Worm (Caenorhabditis elegans) whole organism, early embryonic: ENCODE data around the gene F46H5.3.

ENCODE experiments used
- B0310.2 ChIP-seq: sonication (generic microtip); optimal IDR thresholded peaks from 2 replicates; lab custom pipeline; 2016; ENCODE audit warnings: mild to moderate bottlenecking, missing genetic modification characterization, missing compliant biosample characterization
- F13C5.2 ChIP-seq: sonication (generic microtip); optimal IDR thresholded peaks from 2 replicates; lab custom pipeline; 2017; ENCODE audit warnings: mild to moderate bottlenecking, missing genetic modification characterization, inconsistent platforms, missing compliant biosample characterization
- aly-1 ChIP-seq: sonication (generic microtip); optimal IDR thresholded peaks from 2 replicates; lab custom pipeline; 2016; ENCODE audit warnings: missing genetic modification characterization, missing compliant biosample characterization
- ama-1 ChIP-seq: fragments of 150-350 bp; optimal IDR thresholded peaks from 2 replicates; lab custom pipeline; 2014
- ceh-13 ChIP-seq: fragments of 200-800 bp; sonication (Bioruptor generic); optimal IDR thresholded peaks from 2 replicates; lab custom pipeline; 2018; ENCODE audit warnings: mild to moderate bottlenecking, missing genetic modification characterization, missing compliant biosample characterization
- ceh-36 ChIP-seq: sonication (generic microtip); optimal IDR thresholded peaks from 2 replicates; lab custom pipeline; 2016; ENCODE audit warnings: missing genetic modification characterization, inconsistent platforms, missing compliant biosample characterization
- ets-7 ChIP-seq: sonication (generic microtip); optimal IDR thresholded peaks from 2 replicates; lab custom pipeline; 2016; ENCODE audit warnings: missing genotype, missing genetic modification characterization, missing compliant biosample characterization
- flt-1 ChIP-seq: fragments of 200-800 bp; sonication (Bioruptor generic); IDR thresholded peaks from 2 replicates; pipeline ENCODE4 v1.3.6; 2022; ENCODE audit warnings: missing genetic modification characterization, missing compliant biosample characterization
- hmbx-1 ChIP-seq: sonication (generic microtip); optimal IDR thresholded peaks from 2 replicates; lab custom pipeline; 2016; ENCODE audit warnings: mild to moderate bottlenecking, missing genetic modification characterization, missing compliant biosample characterization
- hmg-4 ChIP-seq: fragments of 200-800 bp; sonication (Bioruptor generic); optimal IDR thresholded peaks from 2 replicates; lab custom pipeline; 2018; ENCODE audit warnings: mild to moderate bottlenecking, missing genetic modification characterization, missing compliant biosample characterization
- hnd-1 ChIP-seq: sonication (generic microtip); optimal IDR thresholded peaks from 2 replicates; lab custom pipeline; 2016; ENCODE audit warnings: missing genetic modification characterization, missing compliant biosample characterization
- pes-1 ChIP-seq: fragments of 200-800 bp; sonication (Bioruptor generic); IDR thresholded peaks from 2 replicates; pipeline ENCODE4 v1.3.6; 2022; ENCODE audit warnings: missing genetic modification reagents, missing genetic modification characterization, missing compliant biosample characterization
- scrt-1 ChIP-seq: fragments of 200-800 bp; sonication (Bioruptor generic); IDR thresholded peaks from 2 replicates; pipeline ENCODE4 v1.3.6; 2022; ENCODE audit warnings: missing genetic modification characterization, missing compliant biosample characterization
- sea-1 ChIP-seq: fragments of 200-800 bp; sonication (Bioruptor generic); conservative IDR thresholded peaks from 2 replicates; pipeline ENCODE4 v1.3.6; 2022; ENCODE audit warnings: missing genetic modification characterization, missing compliant biosample characterization
- tbx-11 ChIP-seq: fragments of 200-800 bp; sonication (Bioruptor generic); IDR thresholded peaks from 2 replicates; pipeline ENCODE4 v1.3.6; 2022; ENCODE audit warnings: missing genetic modification characterization, missing compliant biosample characterization
- tbx-37 ChIP-seq: fragments of 200-800 bp; sonication (Bioruptor generic); conservative IDR thresholded peaks from 2 replicates; pipeline ENCODE4 v1.3.6; 2022; ENCODE audit warnings: missing genetic modification reagents, missing genetic modification characterization, missing compliant biosample characterization
- tra-4 ChIP-seq: sonication (generic microtip); optimal IDR thresholded peaks from 2 replicates; lab custom pipeline; 2017; ENCODE audit warnings: missing genetic modification characterization, missing compliant biosample characterization

Gene F46H5.3

ce11 chrX:7244756-7245155, 6.3 kb upstream of the F46H5.3 start:
- TF ChIP-seq sea-1 (GFP tag; lab: Robert Waterston, UW): no peak
- TF ChIP-seq scrt-1 (GFP tag; lab: Robert Waterston, UW): no peak
- no peak for TF ChIP-seq hmg-4 (GFP tag; lab: Kevin White, UChicago)
- TF ChIP-seq ama-1 (lab: Kevin White, UChicago): no peak
- TF ChIP-seq tbx-37: no peak
- no peak for TF ChIP-seq ceh-13
- TF ChIP-seq F13C5.2: no peak
- TF ChIP-seq ets-7 (tag; lab: Kevin White, UChicago): no peak
- no peak for TF ChIP-seq B0310.2
- TF ChIP-seq flt-1: no peak
- no peak for TF ChIP-seq hmbx-1 (tag; lab: Kevin White, UChicago)
- no peak for TF ChIP-seq tra-4 (tag; lab: Kevin White, UChicago)
- no peak for TF ChIP-seq ceh-36 (tag; lab: Kevin White, UChicago)
- no peak for TF ChIP-seq aly-1 (tag; lab: Kevin White, UChicago)
- TF ChIP-seq pes-1 (GFP tag; lab: Robert Waterston, UW): no peak
- TF ChIP-seq hnd-1: no peak
- TF ChIP-seq tbx-11 (GFP tag; lab: Robert Waterston, UW): no peak

DNA sequence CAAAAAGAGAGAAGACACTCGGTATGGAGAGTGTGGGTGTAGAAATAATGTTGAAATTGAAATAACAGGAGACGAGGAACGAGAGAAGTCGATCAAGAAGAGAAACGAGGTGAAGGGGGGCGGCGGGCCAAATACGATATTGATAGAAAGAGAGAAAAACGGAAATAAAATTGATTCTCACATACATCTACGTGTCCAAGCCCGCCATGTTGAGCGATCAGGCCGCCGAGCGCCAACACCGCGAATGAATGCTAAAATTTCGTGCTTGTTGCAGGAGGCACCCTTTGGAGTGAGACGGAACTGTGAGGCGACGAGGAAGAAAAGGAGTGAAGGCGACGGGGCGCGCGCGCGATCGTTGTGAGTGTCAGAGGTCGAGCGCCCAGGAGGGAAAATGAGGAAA, 4.4 kb upstream of the F46H5.3 start, which contains the start of gene F46H5.7:
TSS of gene F46H5.7 (minus strand) at position 106 of the 400 bp plus-strand sequence.
- no peak for TF ChIP-seq ceh-36 (tag; lab: Kevin White, UChicago)
- TF ChIP-seq sea-1 (GFP tag; lab: Robert Waterston, UW): no peak
- no peak for TF ChIP-seq F13C5.2
- no peak for TF ChIP-seq ceh-13
- TF ChIP-seq flt-1: no peak
- no peak for TF ChIP-seq aly-1 (tag; lab: Kevin White, UChicago)
- no peak for TF ChIP-seq tbx-11 (GFP tag; lab: Robert Waterston, UW)

DNA sequence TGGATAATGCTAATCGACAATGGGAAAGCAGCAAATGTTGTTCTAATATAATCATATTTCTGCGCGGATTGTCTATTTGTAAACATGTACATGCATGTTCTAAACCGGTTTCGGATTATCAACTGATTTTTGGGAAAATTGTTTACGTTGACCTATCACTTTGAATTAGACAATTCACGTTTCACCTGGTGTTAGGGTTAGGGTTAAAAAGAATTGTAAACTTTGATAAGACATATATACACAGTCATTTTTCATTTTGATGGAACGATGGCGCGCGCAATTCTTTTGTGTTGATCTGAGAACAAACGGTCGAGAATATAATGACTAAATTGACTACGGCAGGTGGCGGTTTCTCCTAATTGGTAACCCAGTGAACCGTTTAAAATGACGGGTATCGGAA, 3.7 kb upstream of the F46H5.3 start:
- TF ChIP-seq B0310.2 (no peak), sea-1 (GFP tag; lab: Robert Waterston, UW) (no peak), tra-4 (tag; lab: Kevin White, UChicago) (no peak), ceh-13 (no peak), ama-1 (lab: Kevin White, UChicago) (no peak), tbx-11 (GFP tag; lab: Robert Waterston, UW) (no peak), pes-1 (GFP tag; lab: Robert Waterston, UW) (no peak), flt-1 (no peak), hmg-4 (GFP tag; lab: Kevin White, UChicago) (no peak), ets-7 (tag; lab: Kevin White, UChicago) (no peak), scrt-1 (GFP tag; lab: Robert Waterston, UW) (no peak), aly-1 (tag; lab: Kevin White, UChicago) (no peak), hmbx-1 (tag; lab: Kevin White, UChicago) (no peak), F13C5.2 (no peak), ceh-36 (tag; lab: Kevin White, UChicago) (no peak)

ce11 chrX:7236717-7237116, 1.7 kb downstream of the F46H5.3 start:
- no peak for TF ChIP-seq sea-1 (GFP tag; lab: Robert Waterston, UW)
- TF ChIP-seq tbx-11 (GFP tag; lab: Robert Waterston, UW): no peak
- TF ChIP-seq tbx-37: no peak
- no peak for TF ChIP-seq F13C5.2
- no peak for TF ChIP-seq flt-1
- TF ChIP-seq ceh-13: no peak
- TF ChIP-seq pes-1 (GFP tag; lab: Robert Waterston, UW): no peak
- no peak for TF ChIP-seq ceh-36 (tag; lab: Kevin White, UChicago)
- no peak for TF ChIP-seq aly-1 (tag; lab: Kevin White, UChicago)
- no peak for TF ChIP-seq tra-4 (tag; lab: Kevin White, UChicago)
- TF ChIP-seq B0310.2: no peak
- no peak for TF ChIP-seq ets-7 (tag; lab: Kevin White, UChicago)
- TF ChIP-seq scrt-1 (GFP tag; lab: Robert Waterston, UW): no peak
- no peak for TF ChIP-seq ama-1 (lab: Kevin White, UChicago)
- no peak for TF ChIP-seq hmbx-1 (tag; lab: Kevin White, UChicago)

DNA sequence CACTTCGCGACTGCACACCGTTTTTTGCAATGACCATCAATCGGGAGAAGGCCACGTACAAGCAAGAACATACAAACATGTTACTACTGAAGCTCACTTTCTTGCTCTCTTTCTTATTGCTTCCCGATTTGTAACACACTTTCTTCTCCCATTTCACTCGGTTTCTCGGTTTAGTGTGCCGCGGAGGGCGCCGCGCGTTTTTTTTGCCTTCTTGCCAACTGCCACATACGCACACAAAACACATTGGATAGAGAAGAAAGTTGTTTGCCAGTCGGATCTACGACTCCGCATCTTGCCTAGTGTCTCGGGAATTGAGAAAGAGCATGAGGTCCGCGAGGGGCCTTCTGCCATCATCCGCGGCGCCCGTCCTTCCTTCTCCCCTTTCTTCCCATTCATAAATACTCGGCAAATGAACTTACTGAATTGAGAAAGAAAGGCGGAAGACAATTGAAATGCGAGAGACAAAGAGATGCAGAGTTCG, 3.7 kb downstream of the F46H5.3 start:
- TF ChIP-seq aly-1 (tag; lab: Kevin White, UChicago): no peak
- TF ChIP-seq tra-4 (tag; lab: Kevin White, UChicago): no peak
- no peak for TF ChIP-seq ceh-13
- TF ChIP-seq scrt-1 (GFP tag; lab: Robert Waterston, UW): no peak
- no peak for TF ChIP-seq pes-1 (GFP tag; lab: Robert Waterston, UW)
- peak; percentile 48 for TF ChIP-seq hmg-4 (GFP tag; lab: Kevin White, UChicago)
- TF ChIP-seq hnd-1: no peak
- TF ChIP-seq hmbx-1 (tag; lab: Kevin White, UChicago): no peak

- no peak for TF ChIP-seq B0310.2
- no peak for TF ChIP-seq tbx-11 (GFP tag; lab: Robert Waterston, UW)
- TF ChIP-seq flt-1: no peak
- TF ChIP-seq ceh-13: no peak
Observed at ce11 chrX:7234074-7234453, 4.4 kb downstream of the F46H5.3 start.

DNA sequence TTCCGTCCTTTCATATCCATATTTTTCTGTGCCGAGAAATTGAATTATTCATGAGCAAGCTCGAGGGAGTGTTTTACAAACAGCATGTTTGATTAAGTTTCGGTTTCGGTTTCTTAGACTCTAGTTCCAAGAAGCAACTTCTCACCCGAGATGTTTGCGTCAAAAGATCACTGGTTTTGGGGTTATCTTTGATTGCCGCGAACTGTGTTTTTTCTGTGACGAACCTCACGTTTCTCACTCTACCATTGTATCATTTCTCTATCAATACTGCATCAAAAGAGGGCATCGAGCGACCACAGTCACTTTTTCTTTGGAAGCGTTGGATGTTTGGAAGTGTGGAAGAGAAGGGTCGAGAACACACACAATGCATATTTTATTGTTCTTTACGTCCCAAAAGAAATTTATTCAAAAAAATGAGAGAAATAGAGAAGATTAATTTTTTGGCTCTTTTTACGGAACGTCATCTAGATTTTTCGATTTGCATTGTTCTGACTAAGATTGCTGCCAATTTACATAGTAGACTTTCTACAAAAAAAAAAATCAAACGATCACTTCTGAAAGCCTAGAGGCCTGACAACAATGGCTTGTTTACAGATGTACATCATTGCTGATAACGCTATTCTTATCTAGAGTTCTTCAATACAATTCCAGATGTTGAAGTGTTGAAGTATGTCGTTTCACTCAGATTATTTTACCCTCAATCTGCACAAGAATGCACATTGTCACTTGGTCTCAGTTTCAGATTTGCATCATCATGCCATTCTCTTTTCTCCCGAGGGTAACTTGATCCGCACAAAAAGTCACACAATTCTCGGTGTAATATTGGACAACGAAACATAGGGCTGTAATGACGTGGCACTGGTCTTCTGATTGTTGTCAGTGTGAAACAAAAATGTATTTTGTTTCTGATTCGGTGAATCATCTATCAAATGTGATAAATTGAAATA, 5.1 kb downstream of the F46H5.3 start:
- TF ChIP-seq ama-1 (lab: Kevin White, UChicago): no peak
- no peak for TF ChIP-seq aly-1 (tag; lab: Kevin White, UChicago)
- no peak for TF ChIP-seq flt-1
- no peak for TF ChIP-seq ets-7 (tag; lab: Kevin White, UChicago)
- no peak for TF ChIP-seq tbx-11 (GFP tag; lab: Robert Waterston, UW)
- TF ChIP-seq sea-1 (GFP tag; lab: Robert Waterston, UW): no peak
- TF ChIP-seq hmbx-1 (tag; lab: Kevin White, UChicago): no peak
- no peak for TF ChIP-seq ceh-36 (tag; lab: Kevin White, UChicago)
- no peak for TF ChIP-seq B0310.2
- no peak for TF ChIP-seq F13C5.2
- no peak for TF ChIP-seq tra-4 (tag; lab: Kevin White, UChicago)
- no peak for TF ChIP-seq pes-1 (GFP tag; lab: Robert Waterston, UW)
